Worm (Caenorhabditis elegans) whole organism, L3 larva: ENCODE measurements around the gene F58D2.2.

ENCODE experiments used
- R02D3.7 ChIP-seq: fragments of 150-350 bp; optimal IDR thresholded peaks from 2 replicates; lab custom pipeline; 2014; ENCODE audit warnings: missing biosample characterization, missing genetic modification characterization
- ZK546.5 ChIP-seq: sonication (generic microtip); optimal IDR thresholded peaks from 2 replicates; lab custom pipeline; 2017; ENCODE audit warnings: missing biosample characterization, missing genetic modification characterization
- aly-2 ChIP-seq: fragments of 150-350 bp; optimal IDR thresholded peaks from 2 replicates; lab custom pipeline; 2014; ENCODE audit warnings: missing biosample characterization, missing genetic modification characterization
- ama-1 ChIP-seq: fragments of 150-350 bp; optimal IDR thresholded peaks from 2 replicates; lab custom pipeline; 2018
- ceh-16 ChIP-seq: sonication (generic microtip); optimal IDR thresholded peaks from 2 replicates; lab custom pipeline; 2017; ENCODE audit warnings: missing biosample characterization, missing genetic modification characterization
- ceh-28 ChIP-seq: fragments of 150-350 bp; optimal IDR thresholded peaks from 2 replicates; lab custom pipeline; 2014; ENCODE audit warnings: missing biosample characterization, missing genetic modification reagents, missing genetic modification characterization
- ceh-82 ChIP-seq: fragments of 150-350 bp; optimal IDR thresholded peaks from 2 replicates; lab custom pipeline; 2014; ENCODE audit warnings: missing biosample characterization, missing genetic modification characterization
- daf-12 ChIP-seq: fragments of 150-350 bp; optimal IDR thresholded peaks from 2 replicates; lab custom pipeline; 2014; ENCODE audit warnings: missing biosample characterization, missing genetic modification reagents, missing genetic modification characterization
- egl-27 ChIP-seq: sonication (generic microtip); optimal IDR thresholded peaks from 4 replicates; lab custom pipeline; 2017; ENCODE audit warnings: missing biosample characterization, missing genetic modification reagents, missing genetic modification characterization
- egl-5 ChIP-seq: fragments of 150-350 bp; optimal IDR thresholded peaks from 2 replicates; lab custom pipeline; 2017; ENCODE audit warnings: missing biosample characterization, missing genetic modification reagents, missing genetic modification characterization, inconsistent platforms
- elt-1 ChIP-seq: fragments of 150-350 bp; optimal IDR thresholded peaks from 2 replicates; lab custom pipeline; 2014; ENCODE audit warnings: missing biosample characterization, missing genetic modification characterization
- elt-2 ChIP-seq: sonication (generic microtip); optimal IDR thresholded peaks from 2 replicates; lab custom pipeline; 2016; ENCODE audit warnings: missing genetic modification reagents, mild to moderate bottlenecking, missing genetic modification characterization, missing compliant biosample characterization
- elt-3 ChIP-seq, 3 experiments: fragments of 150-350 bp in 1 of 3; sonication (generic microtip) in 2 of 3; optimal IDR thresholded peaks; 2 replicates in 2 of 3; 4 replicates in 1 of 3; lab custom pipeline; 2014 to 2017; ENCODE audit warnings: missing biosample characterization in 3 of 3, missing genetic modification characterization in 3 of 3
- eor-1 ChIP-seq, 2 experiments: fragments of 150-350 bp; optimal IDR thresholded peaks; 2 replicates each; lab custom pipeline; 2014 to 2018; ENCODE audit warnings: missing biosample characterization in 2 of 2, missing genetic modification characterization in 2 of 2
- fkh-10 ChIP-seq: sonication (generic microtip); optimal IDR thresholded peaks from 2 replicates; lab custom pipeline; 2017; ENCODE audit warnings: missing biosample characterization, missing genetic modification reagents, missing genetic modification characterization
- fkh-2 ChIP-seq: fragments of 150-350 bp; optimal IDR thresholded peaks from 2 replicates; lab custom pipeline; 2014; ENCODE audit warnings: missing biosample characterization, missing genetic modification reagents, missing genetic modification characterization
- fos-1 ChIP-seq: fragments of 150-350 bp; optimal IDR thresholded peaks from 2 replicates; lab custom pipeline; 2014; ENCODE audit warnings: missing biosample characterization, missing genetic modification characterization
- hmg-11 ChIP-seq: sonication (generic microtip); optimal IDR thresholded peaks from 2 replicates; lab custom pipeline; 2016; ENCODE audit warnings: missing genetic modification characterization, missing compliant biosample characterization
- jun-1 ChIP-seq: fragments of 150-350 bp; optimal IDR thresholded peaks from 2 replicates; lab custom pipeline; 2014; ENCODE audit warnings: missing biosample characterization, missing genetic modification reagents, missing genetic modification characterization
- lin-15B ChIP-seq: fragments of 150-350 bp; optimal IDR thresholded peaks from 2 replicates; lab custom pipeline; 2014; ENCODE audit warnings: missing biosample characterization, missing genetic modification characterization
- lsy-12 ChIP-seq: sonication (generic microtip); optimal IDR thresholded peaks from 2 replicates; lab custom pipeline; 2016; ENCODE audit warnings: mild to moderate bottlenecking, missing genetic modification characterization, missing compliant biosample characterization
- mdl-1 ChIP-seq: fragments of 150-350 bp; optimal IDR thresholded peaks from 2 replicates; lab custom pipeline; 2014; ENCODE audit warnings: missing biosample characterization, missing genetic modification characterization
- mml-1 ChIP-seq: fragments of 150-350 bp; sonication (generic microtip); optimal IDR thresholded peaks from 3 replicates; lab custom pipeline; 2014; ENCODE audit warnings: missing biosample characterization, missing genetic modification characterization
- nfya-1 ChIP-seq: sonication (generic microtip); optimal IDR thresholded peaks from 2 replicates; lab custom pipeline; 2017; ENCODE audit warnings: missing genetic modification characterization, mild to moderate bottlenecking, missing compliant biosample characterization, antibody characterized with exemption, moderate library complexity; ENCODE audit not compliant: insufficient read depth
- nhr-11 ChIP-seq: fragments of 150-350 bp; optimal IDR thresholded peaks from 2 replicates; lab custom pipeline; 2014; ENCODE audit warnings: missing biosample characterization, missing genetic modification characterization
- nhr-237 ChIP-seq: fragments of 150-350 bp; optimal IDR thresholded peaks from 2 replicates; lab custom pipeline; 2014; ENCODE audit warnings: missing biosample characterization, missing genetic modification characterization
- nhr-67 ChIP-seq: fragments of 150-350 bp; optimal IDR thresholded peaks from 2 replicates; lab custom pipeline; 2014; ENCODE audit warnings: missing biosample characterization, missing genetic modification characterization
- nhr-76 ChIP-seq: fragments of 150-350 bp; sonication (generic microtip); optimal IDR thresholded peaks from 5 replicates; lab custom pipeline; 2014; ENCODE audit warnings: missing biosample characterization, missing genetic modification characterization
- nhr-77 ChIP-seq: fragments of 150-350 bp; optimal IDR thresholded peaks from 2 replicates; lab custom pipeline; 2014; ENCODE audit warnings: missing biosample characterization, missing genetic modification characterization
- pha-4 ChIP-seq: fragments of 150-350 bp; optimal IDR thresholded peaks from 2 replicates; lab custom pipeline; 2014; ENCODE audit warnings: missing biosample characterization, missing genetic modification reagents, missing genetic modification characterization
- sea-2 ChIP-seq: fragments of 150-350 bp; sonication (generic microtip); optimal IDR thresholded peaks from 4 replicates; lab custom pipeline; 2014; ENCODE audit warnings: missing biosample characterization, missing genetic modification reagents, missing genetic modification characterization
- snpc-4 ChIP-seq: fragments of 150-350 bp; optimal IDR thresholded peaks from 2 replicates; lab custom pipeline; 2014; ENCODE audit warnings: missing biosample characterization, missing genetic modification characterization
- tbx-2 ChIP-seq: sonication (generic microtip); optimal IDR thresholded peaks from 2 replicates; lab custom pipeline; 2016; ENCODE audit warnings: mild to moderate bottlenecking, missing genetic modification characterization, missing compliant biosample characterization
- unc-39 ChIP-seq: sonication (generic microtip); optimal IDR thresholded peaks from 4 replicates; lab custom pipeline; 2017; ENCODE audit warnings: missing biosample characterization, missing genetic modification characterization
- unc-62 ChIP-seq: fragments of 150-350 bp; sonication (generic microtip); optimal IDR thresholded peaks from 4 replicates; lab custom pipeline; 2014; ENCODE audit warnings: missing biosample characterization, missing genetic modification reagents, missing genetic modification characterization
- zag-1 ChIP-seq: fragments of 150-350 bp; optimal IDR thresholded peaks from 2 replicates; lab custom pipeline; 2014; ENCODE audit warnings: missing biosample characterization, missing genetic modification characterization
- ztf-11 ChIP-seq: fragments of 150-350 bp; optimal IDR thresholded peaks from 2 replicates; lab custom pipeline; 2014; ENCODE audit warnings: missing biosample characterization, missing genetic modification characterization

Gene F58D2.2

ce11 chrIV:13167534-13167933 is 22.0 kb upstream of the F58D2.2 start:
- TF ChIP-seq fkh-10 (GFP tag; lab: Kevin White, UChicago) (no peak), nfya-1 (tag; lab: Kevin White, UChicago) (no peak), sea-2 (GFP tag; lab: Kevin White, UChicago) (no peak), ztf-11 (tag; lab: Kevin White, UChicago) (no peak), daf-12 (tag; lab: Kevin White, UChicago) (no peak), ceh-16 (tag; lab: Kevin White, UChicago) (no peak), fos-1 (tag; lab: Kevin White, UChicago) (no peak), tbx-2 (tag; lab: Kevin White, UChicago) (no peak), mml-1 (tag; lab: Kevin White, UChicago) (no peak), ZK546.5 (tag; lab: Kevin White, UChicago) (no peak), mdl-1 (tag; lab: Kevin White, UChicago) (no peak), hmg-11 (tag; lab: Kevin White, UChicago) (no peak), unc-39 (tag; lab: Kevin White, UChicago) (no peak), R02D3.7 (tag; lab: Kevin White, UChicago) (no peak), zag-1 (tag; lab: Kevin White, UChicago) (no peak), jun-1 (tag; lab: Kevin White, UChicago) (no peak), lin-15B (tag; lab: Kevin White, UChicago) (no peak), nhr-11 (tag; lab: Kevin White, UChicago) (no peak), elt-3 (tag; optimal IDR thresholded peaks at IDR 0.05; lab: Kevin White, UChicago) (no peak), snpc-4 (tag; lab: Kevin White, UChicago) (no peak)

ce11 chrIV:13170241-13170640 is 19.3 kb upstream of the F58D2.2 start, which contains the start of gene nas-14:
TSS of gene nas-14 (plus strand) at chrIV:13170541.
- TF ChIP-seq nhr-11 (tag; lab: Kevin White, UChicago), result no peak
- no peak for TF ChIP-seq ama-1 (lab: Kevin White, UChicago)
- TF ChIP-seq hmg-11 (tag; lab: Kevin White, UChicago), result no peak
- TF ChIP-seq unc-39 (tag; lab: Kevin White, UChicago), result no peak
- TF ChIP-seq ceh-82 (tag; lab: Kevin White, UChicago), result no peak
- no peak for TF ChIP-seq ceh-28 (tag; lab: Kevin White, UChicago)
- no peak for TF ChIP-seq ceh-16 (tag; lab: Kevin White, UChicago)
- TF ChIP-seq daf-12 (tag; lab: Kevin White, UChicago), result no peak
- no peak for TF ChIP-seq nhr-77
- TF ChIP-seq R02D3.7 (tag; lab: Kevin White, UChicago), result no peak
- no peak for TF ChIP-seq mdl-1 (tag; lab: Kevin White, UChicago)
- no peak for TF ChIP-seq nhr-76
- TF ChIP-seq lin-15B (tag; lab: Kevin White, UChicago), result no peak
- no peak for TF ChIP-seq egl-5 (tag; lab: Kevin White, UChicago)
- no peak for TF ChIP-seq aly-2
- TF ChIP-seq nhr-237 (tag; lab: Kevin White, UChicago), result no peak

DNA sequence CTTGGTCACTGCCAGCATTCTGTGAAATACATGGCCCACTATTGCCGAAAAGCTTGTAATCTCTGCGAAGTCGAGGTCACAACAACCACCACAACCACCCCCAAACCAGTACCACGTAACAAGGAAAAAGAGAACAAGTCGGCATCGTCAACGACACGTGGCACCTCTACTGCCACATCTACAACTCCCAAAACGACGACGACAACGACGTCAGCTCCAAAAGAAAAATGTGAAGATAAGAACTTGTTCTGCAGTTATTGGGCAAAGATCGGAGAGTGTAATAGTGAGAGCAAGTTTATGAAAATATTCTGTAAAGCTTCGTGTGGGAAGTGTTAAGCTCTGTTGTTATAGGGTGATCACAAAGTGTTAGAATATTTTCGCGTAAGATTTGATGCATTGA is 16.2 kb upstream of the F58D2.2 start:
- no peak for TF ChIP-seq elt-2 (tag; lab: Kevin White, UChicago)
- no peak for TF ChIP-seq nhr-11 (tag; lab: Kevin White, UChicago)
- TF ChIP-seq unc-62 (GFP tag; lab: Kevin White, UChicago), result no peak
- TF ChIP-seq mdl-1 (tag; lab: Kevin White, UChicago), result no peak
- TF ChIP-seq R02D3.7 (tag; lab: Kevin White, UChicago), result no peak
- TF ChIP-seq tbx-2 (tag; lab: Kevin White, UChicago), result no peak
- TF ChIP-seq nhr-67 (tag; lab: Kevin White, UChicago), result no peak
- TF ChIP-seq pha-4 (tag; lab: Kevin White, UChicago), result no peak
- TF ChIP-seq elt-3 (tag; optimal IDR thresholded peaks at IDR 0.05; lab: Kevin White, UChicago), result no peak
- TF ChIP-seq elt-1, result no peak
- no peak for TF ChIP-seq fkh-2
- no peak for TF ChIP-seq lsy-12 (tag; lab: Kevin White, UChicago)
- no peak for TF ChIP-seq ceh-82 (tag; lab: Kevin White, UChicago)

ce11 chrIV:13179295-13179694 is 10.3 kb upstream of the F58D2.2 start, which contains the start of gene lev-1:
TSS of gene lev-1 (minus strand) at chrIV:13179395.
- TF ChIP-seq egl-27, result no peak
- no peak for TF ChIP-seq eor-1 (tag; optimal IDR thresholded peaks at IDR 0.05; lab: Kevin White, UChicago)
- TF ChIP-seq elt-3 (tag; optimal IDR thresholded peaks at IDR 0.05; lab: Kevin White, UChicago), result no peak
